Fruit fly (Drosophila melanogaster): ENCODE results near the gene Sec13.
A peak's percentile ranks its signal among the peaks of the same experiment; 100 is the strongest.

Gene Sec13

dm6 chr3R:23332535-23333333 lies 23.3 kb upstream of the Sec13 start:
- TF ChIP-seq noc (tag; optimal IDR thresholded peaks at IDR 0.05): peak; percentile 59

- TF ChIP-seq noc (tag; optimal IDR thresholded peaks at IDR 0.05): no peak
Measured at dm6 chr3R:23333334-23334035, 22.6 kb upstream of the Sec13 start.

- no peak for TF ChIP-seq noc (tag; optimal IDR thresholded peaks at IDR 0.05)
Measured at dm6 chr3R:23334036-23334744, 21.9 kb upstream of the Sec13 start.

- peak; percentile 64 for TF ChIP-seq noc (tag; optimal IDR thresholded peaks at IDR 0.05)
Measured at dm6 chr3R:23334866-23335265, 21.2 kb upstream of the Sec13 start.

dm6 chr3R:23335577-23335976 lies 20.5 kb upstream of the Sec13 start:
- peak; percentile 95 for TF ChIP-seq noc (tag; optimal IDR thresholded peaks at IDR 0.05)

dm6 chr3R:23336513-23336912 lies 19.6 kb upstream of the Sec13 start:
- no peak for TF ChIP-seq noc (tag; optimal IDR thresholded peaks at IDR 0.05)

dm6 chr3R:23337183-23337825 lies 18.8 kb upstream of the Sec13 start:
- TF ChIP-seq noc (tag; optimal IDR thresholded peaks at IDR 0.05): peak; percentile 73

- TF ChIP-seq noc (tag; optimal IDR thresholded peaks at IDR 0.05): no peak
Measured at dm6 chr3R:23338290-23338689, 17.8 kb upstream of the Sec13 start.

- no peak for TF ChIP-seq noc (tag; optimal IDR thresholded peaks at IDR 0.05)
Measured at dm6 chr3R:23340621-23341020, 15.5 kb upstream of the Sec13 start.

dm6 chr3R:23341769-23342352 lies 14.2 kb upstream of the Sec13 start:
- TF ChIP-seq noc (tag; optimal IDR thresholded peaks at IDR 0.05): no peak

- no peak for TF ChIP-seq noc (tag; optimal IDR thresholded peaks at IDR 0.05)
Measured at dm6 chr3R:23343707-23344310, 12.3 kb upstream of the Sec13 start.

- no peak for TF ChIP-seq noc (tag; optimal IDR thresholded peaks at IDR 0.05)
Measured at dm6 chr3R:23345057-23345776, 10.9 kb upstream of the Sec13 start.

- no peak for TF ChIP-seq noc (tag; optimal IDR thresholded peaks at IDR 0.05)
Measured at dm6 chr3R:23346007-23346681, 9.9 kb upstream of the Sec13 start, which contains the start of gene pnt. pnt (minus strand) TSS chr3R:23346167.

- peak; percentile 80 for TF ChIP-seq noc (tag; optimal IDR thresholded peaks at IDR 0.05)
Measured at dm6 chr3R:23346893-23347396, 9.1 kb upstream of the Sec13 start.

Data from whole organism, larva.